Worm (Caenorhabditis elegans) whole organism, L1 larva: ENCODE data around the gene pph-5.

Source experiments
- dsc-1 ChIP-seq: sonication (generic microtip); optimal IDR thresholded peaks from 2 replicates; lab custom pipeline; 2016; ENCODE audit warnings: mild to moderate bottlenecking, missing genetic modification characterization, missing compliant biosample characterization
- elt-2 ChIP-seq: sonication (generic microtip); optimal IDR thresholded peaks from 2 replicates; lab custom pipeline; 2016; ENCODE audit warnings: missing genetic modification characterization, mild to moderate bottlenecking, inconsistent platforms, missing compliant biosample characterization, missing genetic modification reagents
- fkh-10 ChIP-seq: sonication (generic microtip); optimal IDR thresholded peaks from 2 replicates; lab custom pipeline; 2017; ENCODE audit warnings: missing biosample characterization, missing genetic modification reagents, missing genetic modification characterization
- grh-1 ChIP-seq: fragments of 200-800 bp; sonication (Bioruptor generic); IDR thresholded peaks from 2 replicates; pipeline ENCODE4 v1.3.6; 2022; ENCODE audit warnings: missing genetic modification reagents, missing genetic modification characterization, missing compliant biosample characterization
- lin-13 ChIP-seq: fragments of 150-350 bp; optimal IDR thresholded peaks from 2 replicates; lab custom pipeline; 2014; ENCODE audit warnings: missing biosample characterization, missing genetic modification reagents, missing genetic modification characterization
- lir-3 ChIP-seq: sonication (generic microtip); optimal IDR thresholded peaks from 2 replicates; lab custom pipeline; 2016; ENCODE audit warnings: mild to moderate bottlenecking, missing genetic modification characterization, moderate library complexity, missing compliant biosample characterization; ENCODE audit not compliant: poor library complexity
- rnt-1 ChIP-seq: sonication (generic microtip); optimal IDR thresholded peaks from 2 replicates; lab custom pipeline; 2016; ENCODE audit warnings: mild to moderate bottlenecking, missing genetic modification characterization, moderate library complexity, missing compliant biosample characterization
- snpc-4 ChIP-seq: fragments of 150-350 bp; optimal IDR thresholded peaks from 2 replicates; lab custom pipeline; 2014; ENCODE audit warnings: missing biosample characterization, missing genetic modification characterization

DNA sequence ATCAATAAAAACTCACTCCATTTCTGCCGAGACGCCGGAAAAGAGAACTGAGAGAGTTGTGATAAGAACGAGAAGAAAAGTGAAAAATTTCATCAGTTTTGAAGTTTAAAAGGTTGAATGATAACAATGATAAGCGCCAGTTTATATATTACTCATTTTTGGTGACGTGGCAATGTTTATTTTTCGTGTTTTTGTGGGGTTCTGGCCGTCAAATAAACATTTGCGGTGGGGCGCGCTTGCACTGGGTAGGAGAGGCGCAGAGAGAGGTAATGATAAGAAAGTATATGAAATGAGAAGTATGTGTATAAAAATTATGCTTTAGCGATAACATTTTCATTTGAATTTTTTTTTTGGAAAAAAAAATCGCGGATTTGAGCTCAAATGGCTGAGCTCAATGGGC, 31.7 kb upstream of the pph-5 start, which contains the start of gene Y39B6A.5:
- TF ChIP-seq snpc-4 (tag; lab: Kevin White, UChicago), result no peak
- no peak for TF ChIP-seq lin-13 (GFP tag; lab: Kevin White, UChicago)
- no peak for TF ChIP-seq lir-3 (tag; lab: Kevin White, UChicago)
- TF ChIP-seq dsc-1 (tag; lab: Kevin White, UChicago), result no peak
- no peak for TF ChIP-seq fkh-10
- peak; percentile 100 for TF ChIP-seq elt-2 (tag; lab: Kevin White, UChicago)
- no peak for TF ChIP-seq grh-1 (GFP tag; lab: Robert Waterston, UW)
- no peak for TF ChIP-seq rnt-1
